Fruit fly (Drosophila melanogaster) whole organism, prepupa: Measurements from ENCODE around the gene Tat.

ENCODE experiments used
- Blimp-1 ChIP-seq: fragments of 200-800 bp; sonication (Bioruptor generic); optimal IDR thresholded peaks from 3 replicates; lab custom pipeline; 2017; ENCODE audit warnings: missing biosample characterization, missing genetic modification characterization, mild to moderate bottlenecking, moderate library complexity, missing genetic modification reagents
- CG10631 ChIP-seq: fragments of 200-800 bp; sonication (Bioruptor generic); optimal IDR thresholded peaks from 2 replicates; lab custom pipeline; 2016; ENCODE audit warnings: missing biosample characterization, missing genetic modification characterization
- CG10669 ChIP-seq: fragments of 200-800 bp; sonication (Bioruptor generic); optimal IDR thresholded peaks from 3 replicates; lab custom pipeline; 2018; ENCODE audit warnings: missing biosample characterization, mild to moderate bottlenecking, missing genetic modification characterization, moderate library complexity
- CG11902 ChIP-seq: fragments of 200-800 bp; sonication (Bioruptor generic); optimal IDR thresholded peaks from 3 replicates; lab custom pipeline; 2016; ENCODE audit warnings: missing biosample characterization, missing genetic modification characterization
- CG16779 ChIP-seq: fragments of 200-800 bp; sonication (Bioruptor generic); optimal IDR thresholded peaks from 3 replicates; lab custom pipeline; 2017; ENCODE audit warnings: missing biosample characterization, mild to moderate bottlenecking, missing genetic modification characterization
- CG32006 ChIP-seq: fragments of 200-800 bp; sonication (Bioruptor generic); optimal IDR thresholded peaks from 3 replicates; lab custom pipeline; 2017; ENCODE audit warnings: missing biosample characterization, mild to moderate bottlenecking, missing genetic modification characterization
- CG3919 ChIP-seq: fragments of 200-800 bp; sonication (Bioruptor generic); optimal IDR thresholded peaks from 3 replicates; lab custom pipeline; 2016; ENCODE audit warnings: missing biosample characterization, missing genetic modification characterization
- CG4318 ChIP-seq: fragments of 200-800 bp; sonication (Bioruptor generic); optimal IDR thresholded peaks from 3 replicates; lab custom pipeline; 2017; ENCODE audit warnings: missing biosample characterization, mild to moderate bottlenecking, missing genetic modification characterization
- CG6163 ChIP-seq: fragments of 200-800 bp; sonication (Bioruptor generic); IDR thresholded peaks from 3 replicates; pipeline ENCODE4 v1.3.6; 2022; ENCODE audit warnings: missing biosample characterization, missing genetic modification characterization
- CG6792 ChIP-seq: fragments of 200-800 bp; sonication (Bioruptor generic); optimal IDR thresholded peaks from 3 replicates; lab custom pipeline; 2016; ENCODE audit warnings: missing biosample characterization, missing genetic modification characterization
- CG6808 ChIP-seq: fragments of 200-800 bp; sonication (Bioruptor generic); optimal IDR thresholded peaks from 3 replicates; lab custom pipeline; 2017; ENCODE audit warnings: missing biosample characterization, missing genetic modification characterization, mild to moderate bottlenecking, moderate library complexity, missing genetic modification reagents
- CG6854 ChIP-seq: fragments of 200-800 bp; sonication (Bioruptor generic); optimal IDR thresholded peaks from 2 replicates; lab custom pipeline; 2017; ENCODE audit warnings: missing biosample characterization, mild to moderate bottlenecking, missing genetic modification characterization
- CG8119 ChIP-seq: fragments of 200-800 bp; sonication (Bioruptor generic); IDR thresholded peaks from 3 replicates; pipeline ENCODE4 v1.3.6; 2022; ENCODE audit warnings: missing biosample characterization, missing genetic modification characterization
- CG8319 ChIP-seq: fragments of 200-800 bp; sonication (Bioruptor generic); optimal IDR thresholded peaks from 3 replicates; lab custom pipeline; 2016; ENCODE audit warnings: missing biosample characterization, missing genetic modification characterization
- CG8632 ChIP-seq: fragments of 200-800 bp; sonication (Bioruptor generic); optimal IDR thresholded peaks from 3 replicates; lab custom pipeline; 2016; ENCODE audit warnings: missing biosample characterization, missing genetic modification characterization
- CG9139 ChIP-seq: fragments of 200-800 bp; sonication (Bioruptor generic); optimal IDR thresholded peaks from 3 replicates; lab custom pipeline; 2017; ENCODE audit warnings: missing biosample characterization, mild to moderate bottlenecking, missing genetic modification characterization
- Eip78C ChIP-seq: fragments of 200-800 bp; sonication (Bioruptor generic); peaks from one replicate; lab custom pipeline; 2016; ENCODE audit warnings: missing biosample characterization, missing genetic modification characterization
- Eip93F ChIP-seq: fragments of 200-800 bp; sonication (Bioruptor generic); optimal IDR thresholded peaks from 2 replicates; lab custom pipeline; 2016; ENCODE audit warnings: missing biosample characterization, mild to moderate bottlenecking, missing genetic modification characterization
- Ets21C ChIP-seq: fragments of 200-800 bp; sonication (Bioruptor generic); optimal IDR thresholded peaks from 3 replicates; lab custom pipeline; 2016; ENCODE audit warnings: missing biosample characterization, missing genetic modification characterization
- Ets96B ChIP-seq: fragments of 200-800 bp; optimal IDR thresholded peaks from 2 replicates; lab custom pipeline; 2019; ENCODE audit warnings: missing biosample characterization, mild to moderate bottlenecking, missing genetic modification characterization, moderate library complexity
- Gug ChIP-seq: fragments of 200-800 bp; sonication (Bioruptor generic); IDR thresholded peaks from 2 replicates; pipeline ENCODE4 v1.3.6; 2022; ENCODE audit warnings: missing biosample characterization, missing genetic modification characterization
- Hr38 ChIP-seq: sonication (Bioruptor generic); optimal IDR thresholded peaks from 2 replicates; lab custom pipeline; 2016; ENCODE audit warnings: missing biosample characterization, missing genetic modification characterization
- Hr39 ChIP-seq: fragments of 200-800 bp; sonication (Bioruptor generic); optimal IDR thresholded peaks from 2 replicates; lab custom pipeline; 2016; ENCODE audit warnings: missing biosample characterization, missing genetic modification characterization
- Hr4 ChIP-seq: fragments of 200-800 bp; sonication (Bioruptor generic); optimal IDR thresholded peaks from 3 replicates; lab custom pipeline; 2016; ENCODE audit warnings: missing biosample characterization, missing genetic modification characterization
- Lpt ChIP-seq: fragments of 200-800 bp; sonication (Bioruptor generic); optimal IDR thresholded peaks from 3 replicates; lab custom pipeline; 2016; ENCODE audit warnings: missing biosample characterization, missing genetic modification characterization
- Met ChIP-seq: fragments of 200-800 bp; sonication (Bioruptor generic); optimal IDR thresholded peaks from 3 replicates; lab custom pipeline; 2016; ENCODE audit warnings: missing biosample characterization, missing genetic modification characterization
- OdsH ChIP-seq: fragments of 200-800 bp; sonication (Bioruptor generic); optimal IDR thresholded peaks from 3 replicates; lab custom pipeline; 2016; ENCODE audit warnings: missing biosample characterization, missing genetic modification characterization
- Sox102F ChIP-seq: fragments of 200-800 bp; sonication (Bioruptor generic); optimal IDR thresholded peaks from 2 replicates; lab custom pipeline; 2016; ENCODE audit warnings: missing biosample characterization, mild to moderate bottlenecking, missing genetic modification characterization
- Sox15 ChIP-seq: fragments of 200-800 bp; sonication (Bioruptor generic); optimal IDR thresholded peaks from 3 replicates; lab custom pipeline; 2016; ENCODE audit warnings: missing biosample characterization, missing genetic modification characterization
- achi ChIP-seq: fragments of 200-800 bp; sonication (Bioruptor generic); optimal IDR thresholded peaks from 3 replicates; lab custom pipeline; 2016; ENCODE audit warnings: missing biosample characterization, missing genetic modification characterization
- acj6 ChIP-seq: fragments of 200-800 bp; sonication (Bioruptor generic); optimal IDR thresholded peaks from 3 replicates; lab custom pipeline; 2016; ENCODE audit warnings: missing biosample characterization, missing genetic modification characterization
- dac ChIP-seq: fragments of 200-800 bp; sonication (Bioruptor generic); optimal IDR thresholded peaks from 2 replicates; lab custom pipeline; 2017; ENCODE audit warnings: missing biosample characterization, mild to moderate bottlenecking, missing genetic modification characterization
- dsx ChIP-seq: fragments of 200-800 bp; optimal IDR thresholded peaks from 3 replicates; lab custom pipeline; 2019; ENCODE audit warnings: missing biosample characterization, mild to moderate bottlenecking, missing genetic modification characterization, moderate library complexity; ENCODE audit not compliant: poor library complexity, severe bottlenecking
- eg ChIP-seq: fragments of 200-800 bp; sonication (Bioruptor generic); IDR thresholded peaks from 3 replicates; pipeline ENCODE4 v1.3.6; 2022; ENCODE audit warnings: missing biosample characterization, missing genetic modification characterization
- esn ChIP-seq: fragments of 200-800 bp; sonication (Bioruptor generic); optimal IDR thresholded peaks from 2 replicates; lab custom pipeline; 2016; ENCODE audit warnings: missing biosample characterization, mild to moderate bottlenecking, missing genetic modification characterization, moderate library complexity
- fd59A ChIP-seq: fragments of 200-800 bp; sonication (Bioruptor generic); optimal IDR thresholded peaks from 2 replicates; lab custom pipeline; 2017; ENCODE audit warnings: missing biosample characterization, mild to moderate bottlenecking, missing genetic modification characterization, missing genetic modification reagents
- fd85E ChIP-seq: fragments of 200-800 bp; sonication (Bioruptor generic); optimal IDR thresholded peaks from 3 replicates; lab custom pipeline; 2016; ENCODE audit warnings: missing biosample characterization, missing genetic modification characterization
- fkh ChIP-seq: fragments of 200-800 bp; sonication (Bioruptor generic); optimal IDR thresholded peaks from 3 replicates; lab custom pipeline; 2017; ENCODE audit warnings: missing biosample characterization, mild to moderate bottlenecking, missing genetic modification characterization, moderate library complexity
- net ChIP-seq: fragments of 200-800 bp; sonication (Bioruptor generic); optimal IDR thresholded peaks from 3 replicates; lab custom pipeline; 2016; ENCODE audit warnings: missing biosample characterization, missing genetic modification characterization
- salr ChIP-seq, 2 experiments: fragments of 200-800 bp; sonication (Bioruptor generic); optimal IDR thresholded peaks; 3 replicates each; lab custom pipeline; 2016 to 2018; ENCODE audit warnings: missing biosample characterization in 2 of 2, missing genetic modification characterization in 2 of 2, mild to moderate bottlenecking in 1 of 2
- spab ChIP-seq: fragments of 200-800 bp; sonication (Bioruptor generic); optimal IDR thresholded peaks from 2 replicates; lab custom pipeline; 2017; ENCODE audit warnings: missing biosample characterization, mild to moderate bottlenecking, missing genetic modification characterization, missing genetic modification reagents
- ss ChIP-seq, 2 experiments: fragments of 200-800 bp; sonication (Bioruptor generic); optimal IDR thresholded peaks; 2 replicates in 1 of 2; 3 replicates in 1 of 2; lab custom pipeline; 2017 to 2018; ENCODE audit warnings: mild to moderate bottlenecking in 2 of 2, missing biosample characterization in 2 of 2, missing genetic modification characterization in 2 of 2, moderate library complexity in 1 of 2
- svp ChIP-seq: fragments of 200-800 bp; sonication (Bioruptor generic); peaks from one replicate; lab custom pipeline; 2016; ENCODE audit warnings: missing biosample characterization, missing genetic modification characterization
- topi ChIP-seq: fragments of 200-800 bp; sonication (Bioruptor generic); optimal IDR thresholded peaks from 3 replicates; lab custom pipeline; 2016; ENCODE audit warnings: missing biosample characterization, missing genetic modification characterization
- vri ChIP-seq: fragments of 200-800 bp; sonication (Bioruptor generic); optimal IDR thresholded peaks from 3 replicates; lab custom pipeline; 2016; ENCODE audit warnings: missing biosample characterization, mild to moderate bottlenecking, missing genetic modification characterization

Gene Tat

DNA sequence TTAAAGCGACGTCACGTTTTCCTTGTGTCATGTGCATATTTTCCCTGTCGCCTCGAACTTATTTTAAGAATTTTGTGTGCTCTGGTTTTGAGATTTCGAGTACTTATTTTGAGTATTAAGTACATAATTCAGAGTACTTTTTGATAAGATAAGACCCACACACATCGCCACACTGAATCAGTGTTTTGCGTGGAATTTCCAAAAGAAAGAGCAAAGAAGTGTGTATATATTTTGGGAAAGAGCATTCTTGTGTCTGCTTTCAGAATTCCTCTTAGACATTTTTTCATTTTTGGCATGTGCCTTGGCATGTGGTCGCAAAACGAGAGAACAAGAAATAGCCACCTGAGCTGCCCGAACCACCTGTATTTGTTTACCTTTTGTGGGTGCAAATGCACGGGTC is 45.2 kb upstream of the Tat start (continued):
- TF ChIP-seq Sox15 (GFP tag; lab: Kevin White, UChicago) (no peak), fd85E (GFP tag; lab: Kevin White, UChicago) (no peak), dac (GFP tag; lab: Kevin White, UChicago) (no peak), esn (GFP tag; lab: Kevin White, UChicago) (no peak), CG3919 (GFP tag; lab: Kevin White, UChicago) (no peak), CG6854 (GFP tag; lab: Kevin White, UChicago) (no peak), CG16779 (tag; lab: Kevin White, UChicago) (no peak), OdsH (GFP tag; lab: Kevin White, UChicago) (no peak), Eip93F (GFP tag; lab: Kevin White, UChicago) (no peak), vri (GFP tag; lab: Kevin White, UChicago) (peak; percentile 56), ss (GFP tag; optimal IDR thresholded peaks at IDR 0.05; lab: Kevin White, UChicago) (peak in 1 of 2 experiments; percentile 17), Lpt (GFP tag; lab: Kevin White, UChicago) (no peak), Sox102F (GFP tag; lab: Kevin White, UChicago) (no peak), fd59A (GFP tag; lab: Kevin White, UChicago) (no peak), CG10669 (no peak), Ets96B (tag; lab: Kevin White, UChicago) (peak; percentile 10), CG9139 (GFP tag; lab: Kevin White, UChicago) (no peak), achi (no peak), Eip78C (peak; percentile 66), salr (GFP tag; optimal IDR thresholded peaks at IDR 0.05; lab: Kevin White, UChicago) (no peak), Hr39 (GFP tag; lab: Kevin White, UChicago) (peak; percentile 25), CG6792 (GFP tag; lab: Kevin White, UChicago) (no peak), CG4318 (GFP tag; lab: Kevin White, UChicago) (no peak), Hr4 (GFP tag; lab: Kevin White, UChicago) (no peak), Blimp-1 (GFP tag; lab: Kevin White, UChicago) (no peak), CG11902 (GFP tag; lab: Kevin White, UChicago) (no peak)

dm6 chrX:14216844-14217243 is 44.2 kb upstream of the Tat start:
- TF ChIP-seq fkh (no peak), svp (GFP tag; lab: Kevin White, UChicago) (peak; percentile 61), Eip78C (peak; percentile 74), CG32006 (GFP tag; lab: Kevin White, UChicago) (peak; percentile 43), CG10631 (GFP tag; lab: Kevin White, UChicago) (peak; percentile 23)

DNA sequence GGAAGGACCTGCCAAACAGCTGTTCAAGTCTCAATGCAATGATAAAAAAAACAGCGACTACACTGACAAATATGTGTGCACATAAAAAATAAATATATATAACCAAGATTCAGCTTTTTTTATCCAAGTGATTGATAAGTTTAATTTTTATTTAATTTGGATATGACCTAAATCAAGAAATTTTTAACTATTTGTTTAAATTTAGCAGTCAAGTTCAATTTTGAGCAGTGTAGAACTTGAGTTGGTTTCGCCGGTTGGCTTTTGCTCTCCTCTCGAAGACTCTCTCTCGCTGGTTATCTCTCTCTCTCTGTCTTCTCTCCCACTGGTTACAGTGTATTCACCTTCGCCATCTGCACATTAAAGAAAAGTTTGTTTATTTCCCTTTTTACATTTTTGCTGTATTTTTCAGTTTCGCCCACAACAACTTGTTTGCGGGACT is 43.0 kb upstream of the Tat start:
- TF ChIP-seq CG6792 (GFP tag; lab: Kevin White, UChicago), result peak; percentile 97
- TF ChIP-seq eg (GFP tag; lab: Robert Waterston, UW), result peak; percentile 97
- TF ChIP-seq Hr38, result no peak
- peak; percentile 90 for TF ChIP-seq CG16779 (tag; lab: Kevin White, UChicago)
- TF ChIP-seq CG8319 (GFP tag; lab: Kevin White, UChicago), result peak; percentile 95
- peak; percentile 98 for TF ChIP-seq topi (GFP tag; lab: Kevin White, UChicago)
- TF ChIP-seq CG11902 (GFP tag; lab: Kevin White, UChicago), result peak; percentile 91
- TF ChIP-seq dac (GFP tag; lab: Kevin White, UChicago), result peak; percentile 84
- peak; percentile 96 for TF ChIP-seq Lpt (GFP tag; lab: Kevin White, UChicago)
- TF ChIP-seq CG3919 (GFP tag; lab: Kevin White, UChicago), result peak; percentile 97
- TF ChIP-seq spab, result peak; percentile 96
- TF ChIP-seq Ets21C (GFP tag; lab: Kevin White, UChicago), result peak; percentile 92
- TF ChIP-seq OdsH (GFP tag; lab: Kevin White, UChicago), result peak; percentile 97
- TF ChIP-seq svp (GFP tag; lab: Kevin White, UChicago), result peak; percentile 96
- peak; percentile 93 for TF ChIP-seq Gug (GFP tag; lab: Robert Waterston, UW)
- TF ChIP-seq CG6163 (GFP tag; lab: Robert Waterston, UW), result peak; percentile 98
- TF ChIP-seq ss (GFP tag; optimal IDR thresholded peaks at IDR 0.05; lab: Kevin White, UChicago), result peak; percentile 97 to 98
- TF ChIP-seq CG8632 (GFP tag; lab: Kevin White, UChicago), result peak; percentile 98
- TF ChIP-seq Met (GFP tag; lab: Kevin White, UChicago), result peak; percentile 98
- TF ChIP-seq fkh, result peak; percentile 44
- TF ChIP-seq CG8119 (GFP tag; lab: Robert Waterston, UW), result peak; percentile 98
- TF ChIP-seq dsx (GFP tag; lab: Kevin White, UChicago), result peak; percentile 97
- TF ChIP-seq CG6808 (GFP tag; lab: Kevin White, UChicago), result peak; percentile 97
- peak; percentile 99 for TF ChIP-seq Eip78C
- peak; percentile 93 for TF ChIP-seq fd59A (GFP tag; lab: Kevin White, UChicago)
- peak; percentile 97 for TF ChIP-seq net (GFP tag; lab: Kevin White, UChicago)
- peak; percentile 94 for TF ChIP-seq Hr4 (GFP tag; lab: Kevin White, UChicago)
- peak; percentile 96 for TF ChIP-seq CG10669
- peak; percentile 93 for TF ChIP-seq Sox102F (GFP tag; lab: Kevin White, UChicago)
- peak; percentile 96 for TF ChIP-seq achi
- peak; percentile 94 for TF ChIP-seq Sox15 (GFP tag; lab: Kevin White, UChicago)
- TF ChIP-seq acj6 (GFP tag; lab: Kevin White, UChicago), result peak; percentile 97
